Fruit fly (Drosophila melanogaster): ENCODE results near the gene Pvr.

The Pvr gene

DNA sequence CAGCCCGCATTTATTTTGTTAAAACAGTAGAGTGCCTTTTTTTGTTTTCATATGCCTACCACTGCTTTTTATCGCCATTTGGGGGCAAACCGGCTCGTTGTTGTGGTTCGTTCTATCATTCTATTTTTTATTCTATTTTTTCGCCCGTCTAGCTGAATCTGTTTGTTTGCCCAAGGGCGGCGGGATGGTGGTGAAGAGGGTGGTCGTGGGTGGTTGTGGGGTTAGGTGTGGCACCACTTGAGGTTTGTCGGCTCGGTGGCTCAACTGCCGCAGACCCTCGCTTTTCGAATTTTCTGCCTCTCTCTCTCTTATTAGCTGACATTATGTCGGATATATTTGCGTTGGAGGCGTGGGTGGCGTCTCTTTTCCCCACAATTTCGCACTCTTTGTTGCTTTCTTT lies 68.1 kb downstream of the Pvr start:
- TF ChIP-seq CTCF (optimal IDR thresholded peaks at IDR 0.05) (no peak), CG8478 (optimal IDR thresholded peaks at IDR 0.05) (no peak)
